Worm (Caenorhabditis elegans): Measurements from ENCODE around the gene mutd-1.
A peak's percentile ranks its signal among the peaks of the same experiment; 100 is the strongest.

Gene mutd-1

DNA sequence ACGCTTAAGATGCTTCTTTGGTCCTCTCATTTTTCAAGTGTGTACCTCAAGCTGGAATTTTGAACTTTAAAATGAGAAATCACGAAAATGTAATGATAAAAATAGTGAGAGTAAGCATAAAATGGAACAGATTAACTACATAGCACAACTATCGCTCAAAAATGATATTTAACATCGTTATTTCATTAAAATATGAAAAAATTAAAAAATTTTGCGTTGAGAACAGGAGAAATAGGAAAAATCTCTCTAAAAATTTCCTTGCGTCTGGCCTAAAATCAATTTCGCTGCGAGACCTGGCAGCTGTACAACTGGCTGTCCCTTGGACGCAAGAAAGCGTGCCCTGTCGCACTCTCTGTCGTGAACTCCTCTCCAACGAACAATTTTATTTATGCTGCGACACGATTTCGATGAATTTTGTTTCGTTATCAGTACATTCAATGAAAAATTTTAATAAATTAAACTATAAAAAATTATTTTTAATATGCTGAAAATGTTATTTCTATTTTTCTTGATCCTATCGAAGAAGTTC lies 49.2 kb downstream of the mutd-1 start, which contains the start of gene rps-4 (continued):
- no peak for TF ChIP-seq Y5F2A.4 (GFP tag; optimal IDR thresholded peaks at IDR 0.05)
- no peak for TF ChIP-seq skn-1 (tag; optimal IDR thresholded peaks at IDR 0.05)
- no peak for TF ChIP-seq ceh-32 (tag; optimal IDR thresholded peaks at IDR 0.05; ENCODE audit: poor library complexity)
- TF ChIP-seq pqm-1 (tag; optimal IDR thresholded peaks at IDR 0.05), result peak; percentile 53

DNA sequence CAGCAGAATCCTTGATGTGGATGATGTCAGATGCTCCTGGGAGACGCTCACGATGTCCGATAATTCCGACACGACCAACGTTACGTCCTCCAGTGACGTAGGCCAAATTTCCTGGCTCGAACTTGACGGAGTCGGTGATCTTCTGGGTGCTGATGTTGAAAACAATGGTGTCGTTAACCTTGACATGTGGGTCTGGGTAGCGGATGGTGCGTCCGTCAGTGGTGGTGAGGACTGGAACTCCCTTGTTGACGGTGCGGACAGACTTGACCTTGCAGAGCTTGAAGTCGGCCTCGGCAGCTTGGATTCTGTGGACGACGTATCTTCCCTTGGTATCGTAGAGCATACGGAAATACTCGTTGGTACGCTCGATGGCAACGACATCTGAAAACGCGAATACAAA lies 49.9 kb downstream of the mutd-1 start:
- 0 out of 2 replicates have a peak, but pooled peaks have one; percentile 26 for TF ChIP-seq Y48G9A.11 (GFP tag; IDR thresholded peaks at IDR 0.05)
- TF ChIP-seq ama-1 (optimal IDR thresholded peaks at IDR 0.05), result no peak
- no peak for TF ChIP-seq nhr-11 (tag; optimal IDR thresholded peaks at IDR 0.05)
- TF ChIP-seq nhr-77 (tag; optimal IDR thresholded peaks at IDR 0.05), result no peak
- 0 out of 2 replicates have a peak, but pooled peaks have one; percentile 22 for TF ChIP-seq nhr-42 (GFP tag; IDR thresholded peaks at IDR 0.05)
- TF ChIP-seq F44E2.7 (GFP tag; IDR thresholded peaks at IDR 0.05), result no peak
- TF ChIP-seq unc-39 (tag; optimal IDR thresholded peaks at IDR 0.05), result no peak
- no peak for TF ChIP-seq dmd-8 (GFP tag; IDR thresholded peaks at IDR 0.05)
- no peak for TF ChIP-seq nhr-25 (tag; optimal IDR thresholded peaks at IDR 0.05; ENCODE audit: borderline replicate concordance, insufficient read depth)
- TF ChIP-seq lin-1 (GFP tag; IDR thresholded peaks at IDR 0.05), result no peak
- TF ChIP-seq spr-3 (GFP tag; optimal IDR thresholded peaks at IDR 0.05), result no peak
- no peak for TF ChIP-seq arid-1 (GFP tag; conservative IDR thresholded peaks at IDR 0.05)
- no peak for TF ChIP-seq dmd-9 (GFP tag; IDR thresholded peaks at IDR 0.05)
- TF ChIP-seq mep-1 (tag; optimal IDR thresholded peaks at IDR 0.05), result no peak
- TF ChIP-seq zag-1 (tag; optimal IDR thresholded peaks at IDR 0.05), result no peak
- peak; percentile 69 for TF ChIP-seq aha-1 (tag)
- TF ChIP-seq nhr-48 (tag; optimal IDR thresholded peaks at IDR 0.05), result no peak
- TF ChIP-seq mxl-3 (GFP tag; optimal IDR thresholded peaks at IDR 0.05), result no peak
